Fruit fly (Drosophila melanogaster) whole organism, embryonic: ENCODE data around the gene Rab8.
A peak's percentile ranks its signal among the peaks of the same experiment; 100 is the strongest.

Experiments used
- CG10543 ChIP-seq: fragments of 200-800 bp; sonication (Bioruptor generic); optimal IDR thresholded peaks from 3 replicates; lab custom pipeline; 2017; ENCODE audit warnings: missing biosample characterization, mild to moderate bottlenecking, missing genetic modification characterization, moderate library complexity
- CG11247 ChIP-seq: fragments of 200-800 bp; sonication (Bioruptor generic); IDR thresholded peaks from 2 replicates; pipeline ENCODE4 v1.3.6; 2022; ENCODE audit warnings: missing biosample characterization, missing genetic modification characterization
- CG11696 ChIP-seq: fragments of 200-800 bp; sonication (Bioruptor generic); IDR thresholded peaks from 2 replicates; pipeline ENCODE4 v1.3.6; 2022; ENCODE audit warnings: missing biosample characterization, missing genetic modification characterization
- CG12219 ChIP-seq: fragments of 200-800 bp; sonication (Bioruptor generic); optimal IDR thresholded peaks from 3 replicates; lab custom pipeline; 2018; ENCODE audit warnings: missing biosample characterization, mild to moderate bottlenecking, missing genetic modification characterization
- CG12769 ChIP-seq: fragments of 200-800 bp; sonication (Bioruptor generic); optimal IDR thresholded peaks from 2 replicates; lab custom pipeline; 2019; ENCODE audit warnings: missing biosample characterization, mild to moderate bottlenecking, missing genetic modification characterization, moderate library complexity
- CG14441 ChIP-seq: fragments of 200-800 bp; sonication (Bioruptor generic); IDR thresholded peaks from 2 replicates; pipeline ENCODE4 v1.3.6; 2022; ENCODE audit warnings: missing biosample characterization, missing genetic modification characterization
- CG15269 ChIP-seq: fragments of 200-800 bp; sonication (Bioruptor generic); optimal IDR thresholded peaks from 2 replicates; lab custom pipeline; 2018; ENCODE audit warnings: missing biosample characterization, mild to moderate bottlenecking, missing genetic modification characterization, moderate library complexity
- CG15479 ChIP-seq: fragments of 200-800 bp; sonication (Bioruptor generic); optimal IDR thresholded peaks from 3 replicates; lab custom pipeline; 2019; ENCODE audit warnings: missing biosample characterization, mild to moderate bottlenecking, missing genetic modification characterization, moderate library complexity
- CG1603 ChIP-seq: fragments of 200-800 bp; sonication (Bioruptor generic); optimal IDR thresholded peaks from 2 replicates; lab custom pipeline; 2019; ENCODE audit warnings: missing biosample characterization, mild to moderate bottlenecking, missing genetic modification characterization, moderate library complexity
- CG17328 ChIP-seq: fragments of 200-800 bp; sonication (Bioruptor generic); IDR thresholded peaks from 2 replicates; pipeline ENCODE4 v1.3.6; 2022; ENCODE audit warnings: missing biosample characterization, missing genetic modification characterization
- CG17385 ChIP-seq: fragments of 200-800 bp; sonication (Bioruptor generic); optimal IDR thresholded peaks from 3 replicates; lab custom pipeline; 2018; ENCODE audit warnings: missing biosample characterization, mild to moderate bottlenecking, missing genetic modification characterization
- CG2116 ChIP-seq: fragments of 200-800 bp; sonication (Bioruptor generic); optimal IDR thresholded peaks from 3 replicates; lab custom pipeline; 2018; ENCODE audit warnings: missing biosample characterization, mild to moderate bottlenecking, missing genetic modification characterization
- CG32767 ChIP-seq: fragments of 200-800 bp; sonication (Bioruptor generic); IDR thresholded peaks from 2 replicates; pipeline ENCODE4 v1.3.6; 2022; ENCODE audit warnings: missing biosample characterization, missing genetic modification characterization
- CG4424 ChIP-seq: fragments of 200-800 bp; sonication (Bioruptor generic); optimal IDR thresholded peaks from 3 replicates; lab custom pipeline; 2016; ENCODE audit warnings: missing biosample characterization, missing genetic modification characterization
- CG7987 ChIP-seq: fragments of 200-800 bp; sonication (Bioruptor generic); optimal IDR thresholded peaks from 2 replicates; lab custom pipeline; 2018; ENCODE audit warnings: missing biosample characterization, mild to moderate bottlenecking, missing genetic modification characterization, moderate library complexity
- D ChIP-seq, 2 experiments: fragments of 200-800 bp in 1 of 2; fragments of >200 bp in 1 of 2; sonication (Bioruptor generic) in 1 of 2; optimal IDR thresholded peaks; 2 replicates in 1 of 2; 3 replicates in 1 of 2; lab custom pipeline; 2017; ENCODE audit warnings: mild to moderate bottlenecking in 1 of 2, missing biosample characterization in 1 of 2, missing genetic modification characterization in 1 of 2, missing genetic modification reagents in 1 of 2
- D19A ChIP-seq: fragments of 200-800 bp; optimal IDR thresholded peaks from 3 replicates; lab custom pipeline; 2019; ENCODE audit warnings: missing biosample characterization, mild to moderate bottlenecking, missing genetic modification characterization, moderate library complexity
- Eip74EF ChIP-seq, 2 experiments: fragments of 200-800 bp in 1 of 2; fragments of >200 bp in 1 of 2; sonication (Bioruptor generic) in 1 of 2; optimal IDR thresholded peaks; 2 replicates each; lab custom pipeline; 2017 to 2019; ENCODE audit warnings: missing biosample characterization in 2 of 2, missing genetic modification characterization in 2 of 2, mild to moderate bottlenecking in 1 of 2, moderate library complexity in 1 of 2
- Elba2 ChIP-seq: fragments of 200-800 bp; sonication (Bioruptor generic); optimal IDR thresholded peaks from 3 replicates; lab custom pipeline; 2016; ENCODE audit warnings: missing biosample characterization, missing genetic modification characterization
- HmgZ ChIP-seq: fragments of 200-800 bp; sonication (Bioruptor generic); optimal IDR thresholded peaks from 2 replicates; lab custom pipeline; 2018; ENCODE audit warnings: missing biosample characterization, mild to moderate bottlenecking, missing genetic modification characterization
- Med ChIP-seq: fragments of 200-800 bp; sonication (Bioruptor generic); peaks from one replicate; lab custom pipeline; 2016; ENCODE audit warnings: missing biosample characterization, missing genetic modification characterization, mild to moderate bottlenecking, inconsistent platforms, moderate library complexity
- Rfx ChIP-seq: fragments of 200-800 bp; sonication (Bioruptor generic); IDR thresholded peaks from 2 replicates; pipeline ENCODE4 v1.3.6; 2022; ENCODE audit warnings: missing biosample characterization, missing genetic modification characterization
- Scr ChIP-seq: fragments of 200-800 bp; sonication (Bioruptor generic); IDR thresholded peaks from 2 replicates; pipeline ENCODE4 v1.3.6; 2022; ENCODE audit warnings: missing biosample characterization, missing genetic modification characterization; ENCODE audit not compliant: partially characterized antibody
- Xrp1 ChIP-seq: fragments of 200-800 bp; sonication (Bioruptor generic); IDR thresholded peaks from 2 replicates; pipeline ENCODE4 v1.3.6; 2022; ENCODE audit warnings: missing biosample characterization, missing genetic modification characterization
- abd-A ChIP-seq: fragments of 200-800 bp; sonication (Bioruptor generic); optimal IDR thresholded peaks from 3 replicates; lab custom pipeline; 2019; ENCODE audit warnings: missing biosample characterization, mild to moderate bottlenecking, missing genetic modification characterization, moderate library complexity
- ac ChIP-seq: fragments of 200-800 bp; sonication (Bioruptor generic); optimal IDR thresholded peaks from 3 replicates; lab custom pipeline; 2017; ENCODE audit warnings: missing biosample characterization, mild to moderate bottlenecking, missing genetic modification characterization
- az2 ChIP-seq: fragments of 200-800 bp; sonication (Bioruptor generic); optimal IDR thresholded peaks from 3 replicates; lab custom pipeline; 2016; ENCODE audit warnings: missing biosample characterization, missing genetic modification characterization
- cg ChIP-seq: fragments of 200-800 bp; sonication (Bioruptor generic); optimal IDR thresholded peaks from 3 replicates; lab custom pipeline; 2019; ENCODE audit warnings: missing biosample characterization, mild to moderate bottlenecking, missing genetic modification characterization, moderate library complexity
- crc ChIP-seq: fragments of 200-800 bp; sonication (Bioruptor generic); optimal IDR thresholded peaks from 2 replicates; lab custom pipeline; 2016; ENCODE audit warnings: missing biosample characterization, missing genetic modification characterization
- dm ChIP-seq: fragments of 200-800 bp; sonication (Bioruptor generic); optimal IDR thresholded peaks from 3 replicates; lab custom pipeline; 2016; ENCODE audit warnings: missing biosample characterization, missing genetic modification characterization
- gcm ChIP-seq: fragments of 200-800 bp; sonication (Bioruptor generic); optimal IDR thresholded peaks from 2 replicates; lab custom pipeline; 2019; ENCODE audit warnings: missing biosample characterization, mild to moderate bottlenecking, missing genetic modification characterization, moderate library complexity
- kni ChIP-seq: fragments of 200-800 bp; sonication (Bioruptor generic); optimal IDR thresholded peaks from 3 replicates; lab custom pipeline; 2017; ENCODE audit warnings: mild to moderate bottlenecking, missing biosample characterization, missing genetic modification reagents, missing genetic modification characterization
- mirr ChIP-seq: fragments of 200-800 bp; sonication (Bioruptor generic); optimal IDR thresholded peaks from 3 replicates; lab custom pipeline; 2018; ENCODE audit warnings: missing biosample characterization, mild to moderate bottlenecking, missing genetic modification characterization
- nau ChIP-seq: fragments of 200-800 bp; sonication (Bioruptor generic); optimal IDR thresholded peaks from 3 replicates; lab custom pipeline; 2017; ENCODE audit warnings: missing biosample characterization, mild to moderate bottlenecking, missing genetic modification characterization, missing genetic modification reagents
- pros ChIP-seq: fragments of 200-800 bp; sonication (Bioruptor generic); optimal IDR thresholded peaks from 3 replicates; lab custom pipeline; 2019; ENCODE audit warnings: missing biosample characterization, mild to moderate bottlenecking, missing genetic modification characterization, moderate library complexity
- stwl ChIP-seq: fragments of 200-800 bp; sonication (Bioruptor generic); optimal IDR thresholded peaks from 3 replicates; lab custom pipeline; 2018; ENCODE audit warnings: missing biosample characterization, mild to moderate bottlenecking, missing genetic modification characterization, moderate library complexity
- sug ChIP-seq: fragments of 200-800 bp; optimal IDR thresholded peaks from 2 replicates; lab custom pipeline; 2019; ENCODE audit warnings: missing biosample characterization, mild to moderate bottlenecking, missing genetic modification characterization, moderate library complexity
- trem ChIP-seq: fragments of 200-800 bp; optimal IDR thresholded peaks from 3 replicates; lab custom pipeline; 2019; ENCODE audit warnings: missing biosample characterization, mild to moderate bottlenecking, missing genetic modification characterization, moderate library complexity
- twi ChIP-seq: fragments of 200-800 bp; optimal IDR thresholded peaks from 2 replicates; lab custom pipeline; 2019; ENCODE audit warnings: missing biosample characterization, mild to moderate bottlenecking, missing genetic modification characterization, moderate library complexity
- unpg ChIP-seq: fragments of 200-800 bp; sonication (Bioruptor generic); optimal IDR thresholded peaks from 3 replicates; lab custom pipeline; 2018; ENCODE audit warnings: missing biosample characterization, mild to moderate bottlenecking, missing genetic modification characterization, moderate library complexity
- wek ChIP-seq: fragments of 200-800 bp; sonication (Bioruptor generic); optimal IDR thresholded peaks from 3 replicates; lab custom pipeline; 2018; ENCODE audit warnings: missing biosample characterization, mild to moderate bottlenecking, missing genetic modification characterization, moderate library complexity

The Rab8 gene

dm6 chr3L:19899308-19899927 is 28.5 kb upstream of the Rab8 start (continued):
- TF ChIP-seq crc (GFP tag; lab: Kevin White, UChicago) (no peak), CG7987 (GFP tag; lab: Kevin White, UChicago) (peak; percentile 55), sug (peak; percentile 5), CG14441 (GFP tag; lab: Robert Waterston, UW) (no peak), Scr (GFP tag; lab: Robert Waterston, UW) (peak; percentile 30; the same call in 1 of the 2 replicates), D19A (tag; lab: Kevin White, UChicago) (peak; percentile 11), CG10543 (GFP tag; lab: Kevin White, UChicago) (peak; percentile 60), CG1603 (tag; lab: Kevin White, UChicago) (peak; percentile 10), Xrp1 (peak; percentile 32; the same call in 1 of the 2 replicates), twi (tag; lab: Kevin White, UChicago) (peak; percentile 89), Rfx (GFP tag; lab: Robert Waterston, UW) (no peak), CG11247 (GFP tag; lab: Robert Waterston, UW) (no peak), CG17385 (GFP tag; lab: Kevin White, UChicago) (peak; percentile 73), CG15479 (GFP tag; lab: Kevin White, UChicago) (peak; percentile 90), CG12219 (GFP tag; lab: Kevin White, UChicago) (no peak), mirr (GFP tag; lab: Kevin White, UChicago) (peak; percentile 14), CG17328 (0 out of 2 replicates have a peak, but pooled peaks have one; percentile 23), Elba2 (GFP tag; lab: Kevin White, UChicago) (no peak), kni (GFP tag; lab: Kevin White, UChicago) (peak; percentile 96), wek (GFP tag; lab: Kevin White, UChicago) (peak; percentile 30), CG11696 (GFP tag; lab: Robert Waterston, UW) (no peak), unpg (no peak), stwl (peak; percentile 97), cg (GFP tag; lab: Kevin White, UChicago) (peak; percentile 94), D (optimal IDR thresholded peaks at IDR 0.05; lab: Kevin White, UChicago) (peak; percentile 89), D (GFP tag; optimal IDR thresholded peaks at IDR 0.05; lab: Kevin White, UChicago) (no peak), ac (GFP tag; lab: Kevin White, UChicago) (peak; percentile 36), az2 (GFP tag; lab: Kevin White, UChicago) (no peak), Med (peak; percentile 21), CG32767 (GFP tag; lab: Robert Waterston, UW) (peak; percentile 81; the same call in 1 of the 2 replicates), CG2116 (peak; percentile 22), trem (tag; lab: Kevin White, UChicago) (peak; percentile 54), dm (no peak), CG15269 (no peak), CG4424 (peak; percentile 13), nau (GFP tag; lab: Kevin White, UChicago) (peak; percentile 40), CG12769 (tag; lab: Kevin White, UChicago) (peak; percentile 44), pros (GFP tag; lab: Kevin White, UChicago) (peak; percentile 97), abd-A (tag; lab: Kevin White, UChicago) (peak; percentile 22), HmgZ (peak; percentile 2), Eip74EF (GFP tag; optimal IDR thresholded peaks at IDR 0.05; lab: Kevin White, UChicago) (peak in 1 of 2 experiments; percentile 23), gcm (GFP tag; lab: Kevin White, UChicago) (peak; percentile 10)
